Worm (Caenorhabditis elegans) whole organism, L3 larva: ENCODE results near the gene vglu-3.

Experiments used
- ceh-28 ChIP-seq: fragments of 150-350 bp; optimal IDR thresholded peaks from 2 replicates; lab custom pipeline; 2014; ENCODE audit warnings: missing biosample characterization, missing genetic modification reagents, missing genetic modification characterization
- elt-1 ChIP-seq: fragments of 150-350 bp; optimal IDR thresholded peaks from 2 replicates; lab custom pipeline; 2014; ENCODE audit warnings: missing biosample characterization, missing genetic modification characterization
- fos-1 ChIP-seq: fragments of 150-350 bp; optimal IDR thresholded peaks from 2 replicates; lab custom pipeline; 2014; ENCODE audit warnings: missing biosample characterization, missing genetic modification characterization

DNA sequence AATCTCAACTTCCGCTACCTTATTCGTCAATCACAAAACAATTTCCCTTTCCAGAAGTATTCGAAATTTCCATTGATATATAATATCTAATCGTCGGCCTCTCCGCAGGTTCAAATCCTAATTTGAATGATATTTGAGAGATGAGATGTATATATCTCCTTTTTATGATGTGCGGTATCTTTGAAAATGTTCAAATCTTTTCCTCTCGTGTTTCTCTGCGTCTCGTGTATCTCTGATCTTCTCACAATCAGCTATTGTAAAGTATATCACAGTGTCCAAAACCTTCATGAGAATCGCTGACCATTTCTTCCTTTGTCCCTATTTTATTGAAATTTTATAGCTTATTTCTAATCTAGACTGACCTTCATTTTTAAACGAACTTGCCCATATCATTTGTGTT, 10.4 kb upstream of the vglu-3 start:
- no peak for TF ChIP-seq elt-1
- no peak for TF ChIP-seq ceh-28 (tag; lab: Kevin White, UChicago)
- no peak for TF ChIP-seq fos-1 (tag; lab: Kevin White, UChicago)
